Fruit fly (Drosophila melanogaster) whole organism: ENCODE results near the gene CG3626.

Experiments
- Dll ChIP-seq: fragments of >200 bp; optimal IDR thresholded peaks from 2 replicates; lab custom pipeline; 2017
- pan ChIP-seq: fragments of >200 bp; optimal IDR thresholded peaks from 2 replicates; lab custom pipeline; 2017
- usp ChIP-seq: fragments of >200 bp; optimal IDR thresholded peaks from 2 replicates; lab custom pipeline; 2017; ENCODE audit warnings: missing biosample characterization, missing genetic modification characterization, mixed read lengths

DNA sequence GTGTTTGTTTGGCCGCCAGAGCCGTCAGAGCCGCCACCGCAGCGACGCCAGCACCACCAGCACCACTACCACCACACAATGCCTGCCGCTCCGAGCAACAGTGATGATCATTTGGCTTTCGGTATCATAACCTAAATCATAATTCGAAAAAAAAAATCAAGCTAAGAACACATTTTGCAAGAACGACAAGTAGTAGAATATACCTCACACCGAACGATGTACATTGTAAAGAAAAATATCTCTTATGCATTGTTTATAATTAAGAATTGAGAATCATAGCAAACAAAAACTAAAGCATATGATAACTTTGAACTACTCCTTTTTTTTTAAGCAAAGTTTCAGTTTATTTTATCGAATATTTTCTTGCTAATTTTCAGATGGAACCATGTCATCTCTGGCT is 14.2 kb downstream of the CG3626 start:
- no peak for TF ChIP-seq pan (lab: Kevin White, UChicago)
- TF ChIP-seq Dll (lab: Kevin White, UChicago), result no peak
- no peak for TF ChIP-seq usp
